Fruit fly (Drosophila melanogaster) whole organism, pupa: Measurements from ENCODE around the gene nmd.
A peak's percentile ranks its signal among the peaks of the same experiment; 100 is the strongest.

Source experiments
- CG13204 ChIP-seq: fragments of 200-800 bp; sonication (Bioruptor generic); optimal IDR thresholded peaks from 2 replicates; lab custom pipeline; 2018; ENCODE audit warnings: missing biosample characterization, mild to moderate bottlenecking, missing genetic modification characterization, moderate library complexity
- CG17806 ChIP-seq: fragments of 200-800 bp; sonication (Bioruptor generic); optimal IDR thresholded peaks from 2 replicates; lab custom pipeline; 2018; ENCODE audit warnings: missing biosample characterization, mild to moderate bottlenecking, missing genetic modification characterization, moderate library complexity
- CG8301 ChIP-seq: fragments of 200-800 bp; sonication (Bioruptor generic); optimal IDR thresholded peaks from 2 replicates; lab custom pipeline; 2018; ENCODE audit warnings: missing biosample characterization, mild to moderate bottlenecking, missing genetic modification characterization
- CG9948 ChIP-seq: fragments of 200-800 bp; sonication (Bioruptor generic); optimal IDR thresholded peaks from 2 replicates; lab custom pipeline; 2018; ENCODE audit warnings: missing biosample characterization, mild to moderate bottlenecking, missing genetic modification characterization, moderate library complexity
- EcR ChIP-seq: fragments of 200-800 bp; sonication (Bioruptor generic); optimal IDR thresholded peaks from 3 replicates; lab custom pipeline; 2019; ENCODE audit warnings: missing biosample characterization, missing genetic modification characterization, mild to moderate bottlenecking, moderate library complexity, missing genetic modification reagents
- gl ChIP-seq: fragments of 200-800 bp; sonication (Bioruptor generic); optimal IDR thresholded peaks from 2 replicates; lab custom pipeline; 2018; ENCODE audit warnings: missing biosample characterization, mild to moderate bottlenecking, missing genetic modification characterization

DNA sequence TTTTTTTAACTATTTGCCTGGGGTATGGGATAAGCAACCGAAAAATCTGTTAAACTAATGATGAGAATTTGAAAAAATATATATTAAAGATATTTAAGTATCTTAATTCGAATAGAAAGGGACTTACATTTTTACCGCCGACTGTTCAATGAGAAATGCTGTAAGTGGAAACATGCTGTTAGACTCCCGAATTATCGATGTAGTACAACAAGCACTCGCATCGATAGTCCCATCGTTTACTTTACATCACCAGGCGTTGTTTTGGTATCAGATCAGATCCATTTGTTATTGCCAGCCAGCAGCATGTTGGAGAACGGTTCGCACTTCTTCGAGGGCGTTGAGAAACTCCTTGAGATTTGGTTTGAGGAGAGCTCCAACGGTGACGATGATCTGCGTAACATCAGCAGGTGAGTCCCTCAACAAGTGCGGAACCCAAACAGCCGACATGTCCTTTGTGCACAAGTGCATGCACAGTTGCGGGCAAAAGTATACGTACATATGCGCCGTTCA is 35.5 kb upstream of the nmd start, which contains the start of gene SamDC:
- TF ChIP-seq CG17806: no peak
- no peak for TF ChIP-seq EcR (GFP tag; lab: Kevin White, UChicago)
- no peak for TF ChIP-seq CG13204
- no peak for TF ChIP-seq CG8301 (tag; lab: Kevin White, UChicago)
- TF ChIP-seq gl: no peak
- peak; percentile 3 for TF ChIP-seq CG9948 (tag; lab: Kevin White, UChicago)
